Fruit fly (Drosophila melanogaster) whole organism, pupa: ENCODE measurements around the gene trio.

Source experiments
- CG10348 ChIP-seq: fragments of 200-800 bp; sonication (Bioruptor generic); IDR thresholded peaks from 2 replicates; pipeline ENCODE4 v1.3.6; 2022; ENCODE audit warnings: missing biosample characterization, missing genetic modification characterization
- CG12605 ChIP-seq: fragments of 200-800 bp; sonication (Bioruptor generic); IDR thresholded peaks from 2 replicates; pipeline ENCODE4 v1.3.6; 2022; ENCODE audit warnings: missing biosample characterization, missing genetic modification characterization
- CG13204 ChIP-seq: fragments of 200-800 bp; sonication (Bioruptor generic); optimal IDR thresholded peaks from 2 replicates; lab custom pipeline; 2018; ENCODE audit warnings: missing biosample characterization, mild to moderate bottlenecking, missing genetic modification characterization, moderate library complexity
- CG14655 ChIP-seq: fragments of 200-800 bp; sonication (Bioruptor generic); optimal IDR thresholded peaks from 3 replicates; lab custom pipeline; 2017; ENCODE audit warnings: mild to moderate bottlenecking, missing biosample characterization, missing genetic modification reagents, missing genetic modification characterization
- CG15710 ChIP-seq: fragments of 200-800 bp; sonication (Bioruptor generic); optimal IDR thresholded peaks from 2 replicates; lab custom pipeline; 2018; ENCODE audit warnings: missing biosample characterization, mild to moderate bottlenecking, missing genetic modification characterization, moderate library complexity
- CG17806 ChIP-seq: fragments of 200-800 bp; sonication (Bioruptor generic); optimal IDR thresholded peaks from 2 replicates; lab custom pipeline; 2018; ENCODE audit warnings: missing biosample characterization, mild to moderate bottlenecking, missing genetic modification characterization, moderate library complexity
- CG32121 ChIP-seq: fragments of 200-800 bp; sonication (Bioruptor generic); IDR thresholded peaks from 2 replicates; pipeline ENCODE4 v1.3.6; 2022; ENCODE audit warnings: missing biosample characterization, missing genetic modification characterization
- CG34367 ChIP-seq: fragments of 200-800 bp; sonication (Bioruptor generic); optimal IDR thresholded peaks from 2 replicates; lab custom pipeline; 2018; ENCODE audit warnings: missing biosample characterization, mild to moderate bottlenecking, missing genetic modification characterization
- CG4496 ChIP-seq: fragments of 200-800 bp; sonication (Bioruptor generic); IDR thresholded peaks from 3 replicates; pipeline ENCODE4 v1.3.6; 2022; ENCODE audit warnings: missing biosample characterization, missing genetic modification characterization
- CG8159 ChIP-seq: fragments of 200-800 bp; sonication (Bioruptor generic); optimal IDR thresholded peaks from 3 replicates; lab custom pipeline; 2018; ENCODE audit warnings: missing biosample characterization, mild to moderate bottlenecking, missing genetic modification characterization, moderate library complexity
- CG8301 ChIP-seq: fragments of 200-800 bp; sonication (Bioruptor generic); optimal IDR thresholded peaks from 2 replicates; lab custom pipeline; 2018; ENCODE audit warnings: missing biosample characterization, mild to moderate bottlenecking, missing genetic modification characterization
- CG9948 ChIP-seq: fragments of 200-800 bp; sonication (Bioruptor generic); optimal IDR thresholded peaks from 2 replicates; lab custom pipeline; 2018; ENCODE audit warnings: missing biosample characterization, mild to moderate bottlenecking, missing genetic modification characterization, moderate library complexity
- D1 ChIP-seq: fragments of 200-800 bp; sonication (Bioruptor generic); optimal IDR thresholded peaks from 2 replicates; lab custom pipeline; 2018; ENCODE audit warnings: missing biosample characterization, mild to moderate bottlenecking, missing genetic modification characterization, moderate library complexity
- EcR ChIP-seq: fragments of 200-800 bp; sonication (Bioruptor generic); optimal IDR thresholded peaks from 3 replicates; lab custom pipeline; 2019; ENCODE audit warnings: missing biosample characterization, missing genetic modification characterization, mild to moderate bottlenecking, moderate library complexity, missing genetic modification reagents
- Ets98B ChIP-seq: fragments of 200-800 bp; sonication (Bioruptor generic); IDR thresholded peaks from 2 replicates; pipeline ENCODE4 v1.3.6; 2022; ENCODE audit warnings: missing biosample characterization, missing genetic modification characterization
- Pif1A ChIP-seq: fragments of 200-800 bp; sonication (Bioruptor generic); optimal IDR thresholded peaks from 3 replicates; lab custom pipeline; 2016; ENCODE audit warnings: missing biosample characterization, missing genetic modification characterization
- Pif1B ChIP-seq: fragments of 200-800 bp; sonication (Bioruptor generic); optimal IDR thresholded peaks from 3 replicates; lab custom pipeline; 2016; ENCODE audit warnings: missing biosample characterization, missing genetic modification characterization
- Snoo ChIP-seq: fragments of 200-800 bp; sonication (Bioruptor generic); optimal IDR thresholded peaks from 3 replicates; lab custom pipeline; 2017; ENCODE audit warnings: missing biosample characterization, mild to moderate bottlenecking, missing genetic modification characterization, inconsistent platforms
- fd96Ca ChIP-seq: fragments of 200-800 bp; sonication (Bioruptor generic); IDR thresholded peaks from 3 replicates; pipeline ENCODE4 v1.3.6; 2022; ENCODE audit warnings: missing biosample characterization, missing genetic modification characterization
- gl ChIP-seq: fragments of 200-800 bp; sonication (Bioruptor generic); optimal IDR thresholded peaks from 2 replicates; lab custom pipeline; 2018; ENCODE audit warnings: missing biosample characterization, mild to moderate bottlenecking, missing genetic modification characterization
- rn ChIP-seq: fragments of 200-800 bp; sonication (Bioruptor generic); IDR thresholded peaks from 2 replicates; pipeline ENCODE4 v1.3.6; 2022; ENCODE audit warnings: missing biosample characterization, missing genetic modification characterization

Gene trio

DNA sequence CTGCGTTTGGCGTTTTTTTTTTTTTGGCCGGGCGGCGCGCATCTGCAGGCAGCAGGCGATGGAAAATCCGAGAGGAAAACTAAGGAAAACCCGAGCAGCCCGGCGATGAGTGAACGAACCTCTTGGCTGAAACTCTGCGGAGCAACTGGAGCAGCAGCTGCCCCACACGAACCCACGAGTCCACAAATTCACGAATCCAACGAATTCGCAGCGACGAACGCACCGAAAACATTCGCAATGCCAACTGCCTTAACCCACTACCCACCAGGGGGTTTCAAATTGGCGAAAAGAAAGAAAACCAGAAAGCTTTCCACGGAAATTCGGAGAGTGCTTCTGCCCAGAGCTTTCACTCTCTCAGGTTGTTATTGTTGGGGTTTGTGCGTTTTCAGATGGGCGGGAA, 11.9 kb downstream of the trio start:
- TF ChIP-seq Ets98B (GFP tag; lab: Robert Waterston, UW) (peak; percentile 47), CG34367 (tag; lab: Kevin White, UChicago) (no peak), CG32121 (GFP tag; lab: Robert Waterston, UW) (peak; percentile 27; the same call in 1 of the 2 replicates), CG4496 (GFP tag; lab: Robert Waterston, UW) (no peak)

DNA sequence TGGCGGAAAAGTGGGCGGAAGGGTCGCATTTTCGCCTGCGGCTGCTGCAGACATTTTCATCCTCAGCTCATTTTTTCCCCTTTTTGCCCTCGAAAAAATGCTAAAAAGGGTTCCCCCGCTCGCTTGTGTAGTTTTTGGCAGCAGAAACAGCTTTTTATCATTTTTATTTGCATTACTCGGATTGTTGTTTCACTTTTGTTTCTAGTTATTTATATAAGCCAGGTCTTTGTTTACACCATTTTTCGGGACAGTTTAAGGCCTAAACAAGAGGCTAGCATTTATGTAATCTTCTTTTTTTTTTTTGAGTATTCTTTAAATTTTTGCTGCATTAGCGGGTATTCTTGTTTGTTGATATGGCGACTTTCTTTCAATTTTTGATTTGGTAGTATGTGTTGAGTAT, 12.5 kb downstream of the trio start:
- no peak for TF ChIP-seq CG17806 (tag; lab: Kevin White, UChicago)
- no peak for TF ChIP-seq CG12605 (GFP tag; lab: Robert Waterston, UW)
- no peak for TF ChIP-seq CG32121 (GFP tag; lab: Robert Waterston, UW)
- no peak for TF ChIP-seq CG4496 (GFP tag; lab: Robert Waterston, UW)
- no peak for TF ChIP-seq CG10348

DNA sequence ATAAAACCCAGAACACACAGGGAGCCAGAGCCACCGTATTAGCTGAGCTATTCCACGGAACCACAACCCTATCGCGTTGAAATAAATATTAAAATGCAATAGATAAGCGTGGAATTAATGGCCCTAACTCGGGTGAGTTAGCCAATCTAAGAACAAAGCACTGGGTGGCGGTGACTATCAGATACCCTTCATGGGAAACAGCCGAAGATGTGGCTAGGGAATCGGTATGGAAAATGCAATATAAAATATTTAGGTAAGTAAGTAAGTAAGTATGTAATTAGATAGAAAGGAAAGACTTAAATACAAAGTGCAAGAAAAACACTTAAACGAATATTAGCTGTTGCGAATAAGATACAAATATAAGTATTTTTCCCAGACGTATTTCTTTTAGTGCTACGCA, 13.0 kb downstream of the trio start:
- no peak for TF ChIP-seq fd96Ca
- TF ChIP-seq CG32121 (GFP tag; lab: Robert Waterston, UW): no peak
- TF ChIP-seq D1 (tag; lab: Kevin White, UChicago): no peak
- no peak for TF ChIP-seq CG8159 (tag; lab: Kevin White, UChicago)
- no peak for TF ChIP-seq CG15710 (tag; lab: Kevin White, UChicago)
- no peak for TF ChIP-seq CG34367 (tag; lab: Kevin White, UChicago)
- no peak for TF ChIP-seq CG9948 (tag; lab: Kevin White, UChicago)
- TF ChIP-seq Pif1A (GFP tag; lab: Kevin White, UChicago): no peak
- no peak for TF ChIP-seq CG8301 (tag; lab: Kevin White, UChicago)
- TF ChIP-seq Snoo: no peak
- no peak for TF ChIP-seq EcR
- no peak for TF ChIP-seq CG14655 (GFP tag; lab: Kevin White, UChicago)
- no peak for TF ChIP-seq CG10348
- no peak for TF ChIP-seq CG4496 (GFP tag; lab: Robert Waterston, UW)
- TF ChIP-seq gl (tag; lab: Kevin White, UChicago): no peak
- no peak for TF ChIP-seq rn (GFP tag; lab: Robert Waterston, UW)
- TF ChIP-seq Ets98B (GFP tag; lab: Robert Waterston, UW): no peak
- TF ChIP-seq, all 21 proteins: peak for 0

DNA sequence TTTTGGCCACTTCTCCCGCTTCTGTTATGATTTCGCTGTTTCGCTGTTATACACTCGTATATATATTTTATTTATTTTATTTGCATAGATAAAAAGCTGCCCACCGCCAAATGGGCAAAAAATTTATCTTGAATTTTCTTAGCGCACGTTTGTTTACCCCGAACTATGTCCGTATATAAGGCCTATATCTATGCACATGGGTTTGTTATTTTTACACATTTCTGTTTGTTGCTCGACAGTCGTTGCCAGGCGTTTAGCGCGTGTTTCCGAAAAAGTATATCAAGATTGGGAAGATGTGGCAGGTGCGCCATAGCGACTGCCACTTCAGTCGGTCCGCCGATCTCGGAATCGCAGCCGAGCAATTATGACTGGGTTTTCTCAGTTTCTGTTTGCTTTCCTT, 14.8 kb downstream of the trio start:
- TF ChIP-seq Pif1A (GFP tag; lab: Kevin White, UChicago) (no peak), EcR (no peak), Snoo (no peak), Ets98B (GFP tag; lab: Robert Waterston, UW) (no peak), CG32121 (GFP tag; lab: Robert Waterston, UW) (no peak), D1 (tag; lab: Kevin White, UChicago) (no peak), Pif1B (GFP tag; lab: Kevin White, UChicago) (no peak), CG4496 (GFP tag; lab: Robert Waterston, UW) (no peak), CG17806 (tag; lab: Kevin White, UChicago) (no peak), CG14655 (GFP tag; lab: Kevin White, UChicago) (no peak), CG8301 (tag; lab: Kevin White, UChicago) (no peak), CG34367 (tag; lab: Kevin White, UChicago) (no peak)
- TF ChIP-seq, all 21 proteins: peak for 0

DNA sequence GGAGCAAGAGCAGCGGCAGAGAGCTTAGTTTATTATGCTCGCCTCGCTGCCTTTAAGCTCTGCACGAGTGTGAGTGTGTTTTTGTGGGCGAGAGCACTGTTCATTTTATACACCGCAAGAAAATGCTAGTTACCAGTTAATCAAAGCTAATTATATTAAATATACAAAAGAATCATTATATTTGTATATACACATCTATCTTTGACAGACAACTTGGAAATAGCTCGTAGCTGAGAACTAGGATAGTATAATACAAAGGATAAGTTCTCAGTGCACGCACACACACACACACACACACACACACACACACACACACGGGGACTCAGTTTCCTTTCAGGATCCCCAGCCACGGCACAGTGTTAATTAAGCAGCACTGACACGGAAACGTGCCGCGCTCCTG, 23.7 kb downstream of the trio start:
- TF ChIP-seq CG14655 (GFP tag; lab: Kevin White, UChicago): peak; percentile 28
- no peak for TF ChIP-seq Snoo
- TF ChIP-seq CG12605 (GFP tag; lab: Robert Waterston, UW): no peak
- peak; percentile 46; the same call in 1 of the 3 replicates for TF ChIP-seq fd96Ca
- peak; percentile 12 for TF ChIP-seq CG8301 (tag; lab: Kevin White, UChicago)
- TF ChIP-seq CG15710 (tag; lab: Kevin White, UChicago): peak; percentile 13
- peak; percentile 7 for TF ChIP-seq CG8159 (tag; lab: Kevin White, UChicago)
- no peak for TF ChIP-seq EcR
- no peak for TF ChIP-seq D1 (tag; lab: Kevin White, UChicago)
- TF ChIP-seq CG4496 (GFP tag; lab: Robert Waterston, UW): peak; percentile 50; the same call in 1 of the 3 replicates

DNA sequence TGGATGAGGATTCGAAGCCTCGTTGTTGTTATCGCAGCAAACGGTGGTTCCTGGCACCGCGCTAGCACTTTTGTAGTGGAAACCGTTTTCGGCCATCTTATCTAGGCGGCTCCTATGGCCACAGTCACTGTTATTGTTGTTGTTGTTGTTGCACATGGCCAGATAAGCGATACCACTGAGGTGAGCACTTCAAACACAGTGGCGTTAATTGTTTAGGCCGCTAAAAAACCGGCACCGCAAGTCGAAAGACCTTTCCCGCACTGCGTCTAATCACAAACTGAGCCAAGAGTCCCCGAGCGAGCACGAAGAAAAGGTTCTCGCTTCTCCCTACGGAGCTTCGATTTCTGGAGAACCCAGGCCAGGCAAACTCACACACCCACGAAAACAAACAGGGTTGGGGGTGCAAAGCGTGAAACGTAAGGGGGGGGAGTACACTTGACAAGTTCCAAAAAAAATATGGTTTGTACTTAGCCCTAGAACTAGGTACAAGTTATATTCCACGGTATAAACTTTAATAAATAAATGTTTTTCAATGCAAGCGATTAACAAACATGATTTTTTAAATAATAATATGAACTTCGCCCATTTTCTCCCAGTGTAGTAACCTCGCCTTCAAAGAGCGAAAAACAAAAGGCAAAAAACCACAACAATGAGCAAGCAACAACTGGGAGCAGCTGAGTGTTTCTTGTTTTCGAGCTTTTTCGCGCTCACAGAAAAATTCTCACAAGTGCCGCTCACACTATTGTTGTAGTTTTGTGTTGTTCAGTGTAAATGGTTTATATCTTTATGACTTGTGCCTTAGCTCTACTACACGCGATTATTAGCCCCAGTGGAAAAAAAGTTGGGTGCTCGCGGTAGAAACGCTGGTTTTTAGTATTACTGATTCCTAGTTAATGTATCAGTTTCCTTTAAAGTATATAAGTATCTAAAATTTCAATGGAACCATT, 26.9 kb downstream of the trio start:
- peak; percentile 25 for TF ChIP-seq CG34367 (tag; lab: Kevin White, UChicago)
- peak; percentile 90 for TF ChIP-seq fd96Ca
- TF ChIP-seq CG8159 (tag; lab: Kevin White, UChicago): peak; percentile 76
- TF ChIP-seq CG10348: peak; percentile 47; the same call in 1 of the 2 replicates
- peak; percentile 68 for TF ChIP-seq CG15710 (tag; lab: Kevin White, UChicago)
- TF ChIP-seq CG13204 (GFP tag; lab: Kevin White, UChicago): no peak
- TF ChIP-seq Ets98B (GFP tag; lab: Robert Waterston, UW): peak; percentile 85
- no peak for TF ChIP-seq gl (tag; lab: Kevin White, UChicago)
- peak; percentile 79 for TF ChIP-seq CG8301 (tag; lab: Kevin White, UChicago)
- peak; percentile 75 for TF ChIP-seq Pif1B (GFP tag; lab: Kevin White, UChicago)
- TF ChIP-seq CG17806 (tag; lab: Kevin White, UChicago): peak; percentile 64
- peak; percentile 63 for TF ChIP-seq CG12605 (GFP tag; lab: Robert Waterston, UW)
- peak; percentile 84 for TF ChIP-seq CG14655 (GFP tag; lab: Kevin White, UChicago)
- peak; percentile 11 for TF ChIP-seq EcR
- peak; percentile 88 for TF ChIP-seq CG32121 (GFP tag; lab: Robert Waterston, UW)
- TF ChIP-seq CG4496 (GFP tag; lab: Robert Waterston, UW): peak; percentile 91
- TF ChIP-seq Pif1A (GFP tag; lab: Kevin White, UChicago): peak; percentile 68
- peak; percentile 94 for TF ChIP-seq Snoo
- TF ChIP-seq D1 (tag; lab: Kevin White, UChicago): no peak
- peak; percentile 60 for TF ChIP-seq rn (GFP tag; lab: Robert Waterston, UW)
- peak; percentile 49 for TF ChIP-seq CG9948 (tag; lab: Kevin White, UChicago)
